Worm (Caenorhabditis elegans) whole organism, young adult: ENCODE data around the gene cul-3.

Source experiments
- C06A6.2 ChIP-seq: fragments of 200-800 bp; sonication (Bioruptor generic); conservative IDR thresholded peaks from 2 replicates; pipeline ENCODE4 v1.3.6; 2022; ENCODE audit warnings: missing genetic modification characterization, missing compliant biosample characterization
- C17E4.6 ChIP-seq: fragments of 200-800 bp; sonication (Bioruptor generic); IDR thresholded peaks from 2 replicates; pipeline ENCODE4 v1.3.6; 2022; ENCODE audit warnings: missing genetic modification reagents, missing genetic modification characterization, missing compliant biosample characterization
- F33H1.4 ChIP-seq: fragments of 200-800 bp; sonication (Bioruptor generic); IDR thresholded peaks from 2 replicates; pipeline ENCODE4 v1.3.6; 2022; ENCODE audit warnings: missing genetic modification reagents, missing genetic modification characterization, missing compliant biosample characterization
- F37B4.10 ChIP-seq: fragments of 200-800 bp; sonication (Bioruptor generic); IDR thresholded peaks from 2 replicates; pipeline ENCODE4 v1.3.6; 2022; ENCODE audit warnings: missing genetic modification characterization, missing compliant biosample characterization
- F39B2.1 ChIP-seq: fragments of 200-800 bp; sonication (Bioruptor generic); IDR thresholded peaks from 2 replicates; pipeline ENCODE4 v1.3.6; 2022; ENCODE audit warnings: missing genetic modification reagents, missing genetic modification characterization, missing compliant biosample characterization
- F49E8.2 ChIP-seq: sonication (generic microtip); optimal IDR thresholded peaks from 3 replicates; lab custom pipeline; 2017; ENCODE audit warnings: missing genetic modification characterization, mild to moderate bottlenecking, missing compliant biosample characterization, antibody characterized with exemption, moderate library complexity; ENCODE audit not compliant: insufficient read depth
- K11D2.4 ChIP-seq: fragments of 200-800 bp; sonication (Bioruptor generic); IDR thresholded peaks from 2 replicates; pipeline ENCODE4 v1.3.6; 2022; ENCODE audit warnings: missing genetic modification reagents, missing genetic modification characterization, missing compliant biosample characterization
- Y95B8A.8 ChIP-seq: fragments of 200-800 bp; sonication (Bioruptor generic); IDR thresholded peaks from 2 replicates; pipeline ENCODE4 v1.3.6; 2022; ENCODE audit warnings: missing genetic modification reagents, missing genetic modification characterization, missing compliant biosample characterization
- ZK185.1 ChIP-seq: sonication (generic microtip); optimal IDR thresholded peaks from 2 replicates; lab custom pipeline; 2016; ENCODE audit warnings: mild to moderate bottlenecking, missing genetic modification characterization, missing compliant biosample characterization; ENCODE audit not compliant: poor library complexity, severe bottlenecking
- aptf-3 ChIP-seq: fragments of 200-800 bp; sonication (Bioruptor generic); IDR thresholded peaks from 2 replicates; pipeline ENCODE4 v1.3.6; 2022; ENCODE audit warnings: missing genetic modification characterization, missing compliant biosample characterization
- atf-7 ChIP-seq: sonication (generic microtip); optimal IDR thresholded peaks from 2 replicates; lab custom pipeline; 2017; ENCODE audit warnings: mild to moderate bottlenecking, missing genetic modification characterization, missing compliant biosample characterization
- bed-2 ChIP-seq: fragments of 200-800 bp; sonication (Bioruptor generic); IDR thresholded peaks from 2 replicates; pipeline ENCODE4 v1.3.6; 2022; ENCODE audit warnings: missing genetic modification reagents, missing genetic modification characterization, missing compliant biosample characterization
- cebp-1 ChIP-seq, 2 experiments: fragments of 200-800 bp in 1 of 2; sonication (Bioruptor generic) in 1 of 2; sonication (generic microtip) in 1 of 2; IDR thresholded peaks in 1 of 2; optimal IDR thresholded peaks in 1 of 2; 2 replicates each; pipeline versions ENCODE4 v1.3.6 to Lab custom; 2017 to 2022; ENCODE audit warnings: missing compliant biosample characterization in 2 of 2, missing genetic modification characterization in 2 of 2, mild to moderate bottlenecking in 1 of 2, missing genetic modification reagents in 1 of 2, moderate library complexity in 1 of 2
- cebp-2 ChIP-seq: fragments of 200-800 bp; sonication (Bioruptor generic); IDR thresholded peaks from 2 replicates; pipeline ENCODE4 v1.3.6; 2022; ENCODE audit warnings: missing genetic modification characterization, missing compliant biosample characterization
- ceh-100 ChIP-seq: fragments of 200-800 bp; sonication (Bioruptor generic); IDR thresholded peaks from 2 replicates; pipeline ENCODE4 v1.3.6; 2022; ENCODE audit warnings: missing genetic modification reagents, missing genetic modification characterization, missing compliant biosample characterization
- ceh-58 ChIP-seq: fragments of 200-800 bp; sonication (Bioruptor generic); IDR thresholded peaks from 2 replicates; pipeline ENCODE4 v1.3.6; 2022; ENCODE audit warnings: missing genetic modification characterization, missing compliant biosample characterization
- dpl-1 ChIP-seq: fragments of 150-350 bp; optimal IDR thresholded peaks from 2 replicates; lab custom pipeline; 2014; ENCODE audit warnings: missing biosample characterization, missing genetic modification reagents, missing genetic modification characterization
- egl-44 ChIP-seq: fragments of 200-800 bp; sonication (Bioruptor generic); IDR thresholded peaks from 2 replicates; pipeline ENCODE4 v1.3.6; 2022; ENCODE audit warnings: missing genetic modification reagents, missing genetic modification characterization, missing compliant biosample characterization
- egrh-3 ChIP-seq: fragments of 200-800 bp; sonication (Bioruptor generic); IDR thresholded peaks from 2 replicates; pipeline ENCODE4 v1.3.6; 2022; ENCODE audit warnings: missing genetic modification reagents, missing genetic modification characterization, missing compliant biosample characterization
- him-1 ChIP-seq: sonication (generic microtip); optimal IDR thresholded peaks from 2 replicates; lab custom pipeline; 2016; ENCODE audit warnings: missing genotype, missing genetic modification reagents, missing genetic modification characterization, missing compliant biosample characterization
- hmg-1.2 ChIP-seq: fragments of 200-800 bp; sonication (Bioruptor generic); IDR thresholded peaks from 2 replicates; pipeline ENCODE4 v1.3.6; 2022; ENCODE audit warnings: missing genetic modification reagents, missing genetic modification characterization, missing compliant biosample characterization
- lag-1 ChIP-seq: fragments of 200-800 bp; sonication (Bioruptor generic); IDR thresholded peaks from 2 replicates; pipeline ENCODE4 v1.3.6; 2022; ENCODE audit warnings: missing genetic modification reagents, missing genetic modification characterization, missing compliant biosample characterization
- lin-35 ChIP-seq, 3 experiments: fragments of 150-350 bp in 2 of 3; sonication (generic microtip) in 1 of 3; optimal IDR thresholded peaks; 2 replicates each; lab custom pipeline; 2014 to 2018; ENCODE audit warnings: missing biosample characterization in 3 of 3, missing genetic modification characterization in 3 of 3, missing genetic modification reagents in 3 of 3
- lin-40 ChIP-seq: sonication (generic microtip); optimal IDR thresholded peaks from 2 replicates; lab custom pipeline; 2016; ENCODE audit warnings: missing genetic modification characterization, mild to moderate bottlenecking, missing compliant biosample characterization, missing genotype, missing genetic modification reagents
- lin-54 ChIP-seq: fragments of 200-800 bp; sonication (Bioruptor generic); optimal IDR thresholded peaks from 2 replicates; lab custom pipeline; 2018; ENCODE audit warnings: mild to moderate bottlenecking, missing genetic modification characterization, missing compliant biosample characterization
- lsl-1 ChIP-seq: fragments of 200-800 bp; sonication (Bioruptor generic); optimal IDR thresholded peaks from 2 replicates; lab custom pipeline; 2018; ENCODE audit warnings: mild to moderate bottlenecking, missing genetic modification characterization, moderate library complexity, missing compliant biosample characterization
- madf-6 ChIP-seq: fragments of 200-800 bp; sonication (Bioruptor generic); IDR thresholded peaks from 2 replicates; pipeline ENCODE4 v1.3.6; 2022; ENCODE audit warnings: missing genetic modification reagents, missing genetic modification characterization, missing compliant biosample characterization
- nfya-2 ChIP-seq: fragments of 200-800 bp; sonication (Bioruptor generic); IDR thresholded peaks from 2 replicates; pipeline ENCODE4 v1.3.6; 2022; ENCODE audit warnings: missing genetic modification reagents, missing genetic modification characterization, missing compliant biosample characterization
- nfyb-1 ChIP-seq: fragments of 200-800 bp; sonication (Bioruptor generic); IDR thresholded peaks from 2 replicates; pipeline ENCODE4 v1.3.6; 2022; ENCODE audit warnings: missing genetic modification reagents, missing genetic modification characterization, missing compliant biosample characterization
- nhr-120 ChIP-seq: fragments of 200-800 bp; sonication (Bioruptor generic); IDR thresholded peaks from 2 replicates; pipeline ENCODE4 v1.3.6; 2022; ENCODE audit warnings: missing genetic modification characterization, missing compliant biosample characterization
- nhr-80 ChIP-seq: sonication (generic microtip); optimal IDR thresholded peaks from 2 replicates; lab custom pipeline; 2016; ENCODE audit warnings: missing genetic modification characterization, missing compliant biosample characterization
- pbrm-1 ChIP-seq: fragments of 200-800 bp; sonication (Bioruptor generic); IDR thresholded peaks from 2 replicates; pipeline ENCODE4 v1.3.6; 2022; ENCODE audit warnings: missing genetic modification reagents, missing genetic modification characterization, missing compliant biosample characterization
- sdz-38 ChIP-seq: sonication (generic microtip); optimal IDR thresholded peaks from 2 replicates; lab custom pipeline; 2016; ENCODE audit warnings: missing genotype, missing genetic modification characterization, missing compliant biosample characterization
- snpc-1.3 ChIP-seq: sonication (generic microtip); optimal IDR thresholded peaks from 2 replicates; lab custom pipeline; 2017; ENCODE audit warnings: missing genetic modification characterization, mild to moderate bottlenecking, missing compliant biosample characterization, antibody characterized with exemption, moderate library complexity, missing genotype, missing genetic modification reagents; ENCODE audit not compliant: insufficient read depth
- snpc-3.4 ChIP-seq: sonication (generic microtip); optimal IDR thresholded peaks from 2 replicates; lab custom pipeline; 2017; ENCODE audit warnings: missing genetic modification characterization, mild to moderate bottlenecking, missing compliant biosample characterization, antibody characterized with exemption, moderate library complexity, missing genotype, missing genetic modification reagents
- snpc-4 ChIP-seq, 5 experiments: fragments of 150-350 bp in 1 of 5; sonication (generic microtip) in 4 of 5; optimal IDR thresholded peaks; 2 replicates each; lab custom pipeline; 2014 to 2018; ENCODE audit warnings: missing genetic modification characterization in 5 of 5, missing biosample characterization in 3 of 5, antibody characterized with exemption in 2 of 5, mild to moderate bottlenecking in 2 of 5, missing compliant biosample characterization in 2 of 5, missing genotype in 2 of 5, moderate library complexity in 2 of 5, missing genetic modification reagents in 1 of 5
- tbx-9 ChIP-seq: sonication (generic microtip); optimal IDR thresholded peaks from 2 replicates; lab custom pipeline; 2016; ENCODE audit warnings: borderline replicate concordance, missing genetic modification characterization, inconsistent platforms, missing compliant biosample characterization
- zfh-2 ChIP-seq: fragments of 200-800 bp; sonication (Bioruptor generic); conservative IDR thresholded peaks from 2 replicates; pipeline ENCODE4 v1.3.6; 2022; ENCODE audit warnings: missing genetic modification reagents, missing genetic modification characterization, missing compliant biosample characterization

The cul-3 gene

DNA sequence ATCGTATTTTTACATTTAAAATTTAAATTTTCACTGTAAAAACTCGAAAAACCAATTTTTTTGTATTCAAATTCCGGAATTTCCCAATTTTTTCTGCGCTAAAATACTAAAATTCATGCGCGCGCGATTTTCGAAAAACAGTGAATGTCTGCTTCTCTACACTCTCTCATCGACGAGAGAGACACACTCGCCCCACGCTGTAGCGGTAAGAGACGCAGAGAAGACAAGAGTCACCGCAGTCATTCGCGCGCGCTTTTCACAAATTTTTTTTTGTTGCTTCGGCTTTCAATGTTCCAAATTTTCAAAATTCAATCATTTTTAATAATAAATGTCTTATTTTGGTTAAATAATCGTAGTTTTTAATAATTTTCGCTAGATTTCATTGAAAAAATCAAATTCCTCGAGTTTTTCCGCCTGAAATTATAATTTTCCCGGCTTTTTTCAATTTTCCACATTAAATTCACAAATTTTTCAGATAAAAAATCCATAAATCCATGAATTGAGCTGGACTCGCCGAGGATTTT lies 8.5 kb downstream of the cul-3 start, which contains the start of gene arid-1 (continued):
- no peak for TF ChIP-seq snpc-4 (GFP tag; optimal IDR thresholded peaks at IDR 0.05; lab: Kevin White, UChicago)
- peak in 3 of 4 experiments; percentile 8 to 27 (median 17) for TF ChIP-seq snpc-4 (tag; optimal IDR thresholded peaks at IDR 0.05; lab: Kevin White, UChicago)
- no peak for TF ChIP-seq bed-2 (GFP tag; lab: Robert Waterston, UW)
- TF ChIP-seq lin-35 (GFP tag; optimal IDR thresholded peaks at IDR 0.05; lab: Kevin White, UChicago): peak in 1 of 3 experiments; percentile 39
- TF ChIP-seq aptf-3 (GFP tag; lab: Robert Waterston, UW): no peak
- TF ChIP-seq F33H1.4 (GFP tag; lab: Robert Waterston, UW): peak; percentile 62
- TF ChIP-seq madf-6 (GFP tag; lab: Robert Waterston, UW): peak; percentile 83
- peak; percentile 54 for TF ChIP-seq dpl-1 (GFP tag; lab: Kevin White, UChicago)
- TF ChIP-seq nhr-80 (tag; lab: Kevin White, UChicago): no peak
- TF ChIP-seq lsl-1 (GFP tag; lab: Kevin White, UChicago): peak; percentile 53
- TF ChIP-seq lin-54 (GFP tag; lab: Kevin White, UChicago): peak; percentile 71
- TF ChIP-seq lin-40 (tag; lab: Kevin White, UChicago): no peak
- TF ChIP-seq hmg-1.2 (GFP tag; lab: Robert Waterston, UW): peak; percentile 99
- peak; percentile 72 for TF ChIP-seq snpc-3.4
- TF ChIP-seq tbx-9 (tag; lab: Kevin White, UChicago): no peak
- 0 out of 2 replicates have a peak, but pooled peaks have one; percentile 11 for TF ChIP-seq Y95B8A.8 (GFP tag; lab: Robert Waterston, UW)
- TF ChIP-seq ceh-100: peak; percentile 57
- 0 out of 2 replicates have a peak, but pooled peaks have one; percentile 41 for TF ChIP-seq nfyb-1 (GFP tag; lab: Robert Waterston, UW)
- TF ChIP-seq C17E4.6 (GFP tag; lab: Robert Waterston, UW): no peak
- TF ChIP-seq, all 124 proteins: peak for 32

DNA sequence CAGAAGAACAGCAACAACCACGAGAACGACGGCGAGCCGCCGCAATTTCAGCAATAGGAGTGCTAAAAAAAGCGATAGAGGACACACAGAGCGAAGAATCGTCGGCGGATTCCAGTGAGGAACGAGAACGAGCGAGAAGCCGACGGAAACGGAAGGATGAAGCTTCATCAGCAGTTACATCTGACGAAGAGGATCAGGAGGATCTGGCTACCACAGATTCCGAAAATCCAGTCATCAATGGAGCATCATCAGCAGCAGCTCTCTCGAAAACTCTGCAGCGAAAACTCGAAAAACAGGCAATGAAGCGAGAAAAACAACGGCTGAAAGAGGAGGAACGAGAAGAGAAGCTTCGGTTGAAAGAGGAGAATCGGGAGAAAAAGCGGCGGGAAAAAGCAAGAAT lies 12.2 kb downstream of the cul-3 start:
- no peak for TF ChIP-seq K11D2.4
- TF ChIP-seq, all 124 proteins: peak for 0

DNA sequence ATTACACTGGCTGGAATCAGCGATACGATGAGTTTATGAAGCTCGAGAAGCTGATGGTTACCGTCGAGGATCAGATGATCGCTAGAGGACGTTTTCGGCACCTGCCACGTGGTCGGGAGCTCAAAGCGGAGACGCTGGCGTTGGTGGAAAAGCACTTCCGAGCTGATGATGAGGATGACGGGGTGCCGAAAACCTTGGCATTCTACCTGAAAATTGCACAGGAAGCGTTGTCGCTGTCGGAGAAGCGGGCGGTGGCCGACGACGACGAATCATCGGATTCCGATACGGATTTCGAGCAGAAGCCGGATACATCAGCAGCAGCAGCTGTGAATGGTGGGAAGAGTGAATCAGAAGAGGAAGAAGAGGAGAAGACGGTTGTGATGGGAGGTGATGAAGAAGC lies 17.5 kb downstream of the cul-3 start:
- TF ChIP-seq pbrm-1: no peak
- no peak for TF ChIP-seq F39B2.1
- peak; percentile 47; the same call in 1 of the 2 replicates for TF ChIP-seq egrh-3 (GFP tag; lab: Robert Waterston, UW)
- peak; percentile 85 for TF ChIP-seq zfh-2 (GFP tag; lab: Robert Waterston, UW)
- 0 out of 2 replicates have a peak, but pooled peaks have one; percentile 20 for TF ChIP-seq F37B4.10 (GFP tag; lab: Robert Waterston, UW)

DNA sequence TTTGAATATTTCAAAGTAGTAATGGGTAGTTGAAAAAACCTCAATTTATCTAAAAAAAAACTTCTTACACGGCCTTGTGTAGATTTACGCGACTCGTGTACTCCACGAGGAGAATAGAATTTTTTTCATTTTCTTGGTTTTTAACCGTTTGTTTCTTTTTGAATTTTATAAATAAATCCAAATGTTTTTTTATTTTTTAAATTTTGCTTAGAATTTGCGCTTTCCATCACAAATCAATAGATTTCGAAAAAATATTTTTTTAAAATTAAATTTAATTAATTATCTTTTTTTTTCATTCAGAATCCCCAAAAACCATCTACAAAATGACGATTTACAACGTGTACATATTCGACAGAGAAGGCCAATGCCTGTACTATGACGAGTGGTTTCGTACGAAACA lies 24.1 kb downstream of the cul-3 start, which contains the start of gene trpp-1:
TSS of gene trpp-1 (plus strand) at position 301 of the 400 bp plus-strand sequence.
- no peak for TF ChIP-seq ceh-58 (GFP tag; lab: Robert Waterston, UW)
- no peak for TF ChIP-seq C06A6.2
- no peak for TF ChIP-seq nfya-2
- no peak for TF ChIP-seq lag-1 (GFP tag; lab: Robert Waterston, UW)
- TF ChIP-seq hmg-1.2 (GFP tag; lab: Robert Waterston, UW): no peak
- TF ChIP-seq ZK185.1 (tag; lab: Kevin White, UChicago): no peak

DNA sequence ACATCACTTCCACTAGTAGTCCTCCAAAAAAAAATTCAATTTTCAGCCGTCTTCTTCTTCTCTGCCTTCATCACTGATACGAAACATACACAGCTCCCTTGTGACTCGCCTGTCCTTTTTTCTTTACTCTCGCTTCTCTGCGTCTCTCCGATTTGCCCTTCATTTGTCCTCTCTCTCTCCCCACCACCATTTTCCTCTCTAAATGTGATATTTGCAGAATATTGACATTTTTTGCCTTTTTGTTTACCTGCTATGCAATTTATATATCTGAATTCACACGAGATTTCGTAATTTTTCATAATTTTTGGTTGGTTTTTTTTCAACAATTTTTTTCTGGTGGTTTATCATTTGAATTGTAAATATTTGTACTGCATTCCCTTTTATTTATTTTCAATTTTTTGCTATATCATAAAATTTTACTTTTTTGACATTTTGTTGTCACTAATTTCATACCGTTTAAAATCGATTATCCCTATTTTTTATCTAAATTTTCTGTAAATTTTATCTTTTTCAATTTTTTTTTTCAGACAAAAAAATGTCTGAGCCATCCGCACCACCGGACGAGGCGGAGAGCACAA lies 26.7 kb downstream of the cul-3 start, which contains the start of gene lec-12:
TSS of gene lec-12 (plus strand) at position 528 of the 578 bp plus-strand sequence.
- TF ChIP-seq ZK185.1 (tag; lab: Kevin White, UChicago): no peak
- TF ChIP-seq dpl-1 (GFP tag; lab: Kevin White, UChicago): no peak
- no peak for TF ChIP-seq C17E4.6 (GFP tag; lab: Robert Waterston, UW)
- TF ChIP-seq lin-40 (tag; lab: Kevin White, UChicago): peak; percentile 28
- TF ChIP-seq cebp-2 (GFP tag; lab: Robert Waterston, UW): no peak
- no peak for TF ChIP-seq nhr-120 (GFP tag; lab: Robert Waterston, UW)
- no peak for TF ChIP-seq aptf-3 (GFP tag; lab: Robert Waterston, UW)
- no peak for TF ChIP-seq F49E8.2 (tag; lab: Kevin White, UChicago)
- TF ChIP-seq lin-35 (GFP tag; optimal IDR thresholded peaks at IDR 0.05; lab: Kevin White, UChicago): no peak
- no peak for TF ChIP-seq sdz-38 (tag; lab: Kevin White, UChicago)
- no peak for TF ChIP-seq F39B2.1
- TF ChIP-seq egl-44: no peak
- peak; percentile 12; the same call in 1 of the 2 replicates for TF ChIP-seq cebp-1 (GFP tag; IDR thresholded peaks at IDR 0.05; lab: Robert Waterston, UW)
- TF ChIP-seq cebp-1 (tag; optimal IDR thresholded peaks at IDR 0.05; lab: Kevin White, UChicago): peak; percentile 82
- TF ChIP-seq him-1 (tag; lab: Kevin White, UChicago): no peak
- no peak for TF ChIP-seq atf-7
- TF ChIP-seq snpc-1.3: no peak
